Fruit fly (Drosophila melanogaster): ENCODE results near the gene CG14042.
A peak's percentile ranks its signal among the peaks of the same experiment; 100 is the strongest.

CG14042 gene

dm6 chr2L:5088649-5089270, 51.3 kb downstream of the CG14042 start (continued):
- TF ChIP-seq TFAM (GFP tag; optimal IDR thresholded peaks at IDR 0.05): no peak
- no peak for TF ChIP-seq CG3726 (GFP tag; IDR thresholded peaks at IDR 0.05)
- TF ChIP-seq chn (GFP tag; optimal IDR thresholded peaks at IDR 0.05): no peak
- no peak for TF ChIP-seq CG18764 (GFP tag; optimal IDR thresholded peaks at IDR 0.05)
- TF ChIP-seq CG4282 (GFP tag; optimal IDR thresholded peaks at IDR 0.05): no peak
- TF ChIP-seq wdn (GFP tag; IDR thresholded peaks at IDR 0.05): no peak
- TF ChIP-seq CG14667 (GFP tag; IDR thresholded peaks at IDR 0.05): no peak
- TF ChIP-seq Bteb2 (GFP tag; optimal IDR thresholded peaks at IDR 0.05): no peak
- no peak for TF ChIP-seq trh (GFP tag; optimal IDR thresholded peaks at IDR 0.05)
- TF ChIP-seq CG18262 (tag; optimal IDR thresholded peaks at IDR 0.05): no peak
- TF ChIP-seq trem (tag; optimal IDR thresholded peaks at IDR 0.05): no peak
- peak; percentile 71 for TF ChIP-seq CG14860 (GFP tag; IDR thresholded peaks at IDR 0.05; ENCODE audit: partially characterized antibody)
- TF ChIP-seq sens-2 (GFP tag; IDR thresholded peaks at IDR 0.05): no peak
- peak; percentile 21; the same call in 1 of the 2 replicates for TF ChIP-seq CG13287 (GFP tag; IDR thresholded peaks at IDR 0.05; ENCODE audit: partially characterized antibody)
- TF ChIP-seq HHEX (GFP tag; optimal IDR thresholded peaks at IDR 0.05): no peak
- TF ChIP-seq CG16813 (GFP tag; IDR thresholded peaks at IDR 0.05; ENCODE audit: partially characterized antibody): peak; percentile 69
- no peak for TF ChIP-seq CG31224 (GFP tag; IDR thresholded peaks at IDR 0.05)
- no peak for TF ChIP-seq CG2116 (GFP tag; optimal IDR thresholded peaks at IDR 0.05)
- no peak for TF ChIP-seq p53 (GFP tag; optimal IDR thresholded peaks at IDR 0.05)
- TF ChIP-seq CG10654 (GFP tag; optimal IDR thresholded peaks at IDR 0.05): no peak
- TF ChIP-seq Ravus (GFP tag; IDR thresholded peaks at IDR 0.05): no peak
- no peak for TF ChIP-seq lola (GFP tag; optimal IDR thresholded peaks at IDR 0.05)
- TF ChIP-seq CG8089 (GFP tag; optimal IDR thresholded peaks at IDR 0.05): no peak
- TF ChIP-seq Doc2 (GFP tag; IDR thresholded peaks at IDR 0.05): no peak
- no peak for TF ChIP-seq peb (GFP tag; IDR thresholded peaks at IDR 0.05)
- no peak for TF ChIP-seq CG12299 (tag; optimal IDR thresholded peaks at IDR 0.05)
- peak; percentile 57 for TF ChIP-seq Scr (GFP tag; IDR thresholded peaks at IDR 0.05; ENCODE audit: partially characterized antibody)
- TF ChIP-seq Usf (GFP tag; optimal IDR thresholded peaks at IDR 0.05): no peak
- no peak for TF ChIP-seq CG13123 (GFP tag; optimal IDR thresholded peaks at IDR 0.05)
- TF ChIP-seq btn (GFP tag; optimal IDR thresholded peaks at IDR 0.05): no peak
- peak; percentile 42; the same call in 1 of the 2 replicates for TF ChIP-seq bbx (GFP tag; IDR thresholded peaks at IDR 0.05; ENCODE audit: partially characterized antibody)
- TF ChIP-seq CG14050 (GFP tag; IDR thresholded peaks at IDR 0.05): no peak
- TF ChIP-seq nmo (GFP tag; optimal IDR thresholded peaks at IDR 0.05): no peak
- peak; percentile 53 for TF ChIP-seq ato (GFP tag; IDR thresholded peaks at IDR 0.05; ENCODE audit: partially characterized antibody)
- TF ChIP-seq chinmo (GFP tag; IDR thresholded peaks at IDR 0.05; ENCODE audit: partially characterized antibody): 0 out of 4 replicates have a peak, but pooled peaks have one; percentile 37
- no peak for TF ChIP-seq NfI (GFP tag; optimal IDR thresholded peaks at IDR 0.05)
- TF ChIP-seq Ets65A (GFP tag): peak; percentile 76
- no peak for TF ChIP-seq vfl (GFP tag; optimal IDR thresholded peaks at IDR 0.05)
- TF ChIP-seq hb (GFP tag; IDR thresholded peaks at IDR 0.05; ENCODE audit: partially characterized antibody): peak; percentile 62; the same call in 1 of the 3 replicates
- TF ChIP-seq HmgD (GFP tag; optimal IDR thresholded peaks at IDR 0.05): no peak
- TF ChIP-seq CG15269 (tag; optimal IDR thresholded peaks at IDR 0.05): no peak
- no peak for TF ChIP-seq D (optimal IDR thresholded peaks at IDR 0.05)
- no peak for TF ChIP-seq D (GFP tag; optimal IDR thresholded peaks at IDR 0.05)
- TF ChIP-seq ap (GFP tag; IDR thresholded peaks at IDR 0.05): no peak
- peak; percentile 26 for TF ChIP-seq D19B (GFP tag; optimal IDR thresholded peaks at IDR 0.05)
- TF ChIP-seq ham (GFP tag; IDR thresholded peaks at IDR 0.05): no peak
- no peak for TF ChIP-seq jing (GFP tag; optimal IDR thresholded peaks at IDR 0.05)
- no peak for TF ChIP-seq CG17186 (GFP tag; optimal IDR thresholded peaks at IDR 0.05)
- peak; percentile 76 for TF ChIP-seq CG6791 (GFP tag; IDR thresholded peaks at IDR 0.05; ENCODE audit: partially characterized antibody)
- no peak for TF ChIP-seq CG13624 (GFP tag; optimal IDR thresholded peaks at IDR 0.05)
